Worm (Caenorhabditis elegans) whole organism, dauer: ENCODE measurements around the gene clec-119.

Source experiments
- unc-62 ChIP-seq: sonication (generic microtip); optimal IDR thresholded peaks from 2 replicates; lab custom pipeline; 2017; ENCODE audit warnings: missing biosample characterization, missing genetic modification reagents, missing genetic modification characterization

The clec-119 gene

DNA sequence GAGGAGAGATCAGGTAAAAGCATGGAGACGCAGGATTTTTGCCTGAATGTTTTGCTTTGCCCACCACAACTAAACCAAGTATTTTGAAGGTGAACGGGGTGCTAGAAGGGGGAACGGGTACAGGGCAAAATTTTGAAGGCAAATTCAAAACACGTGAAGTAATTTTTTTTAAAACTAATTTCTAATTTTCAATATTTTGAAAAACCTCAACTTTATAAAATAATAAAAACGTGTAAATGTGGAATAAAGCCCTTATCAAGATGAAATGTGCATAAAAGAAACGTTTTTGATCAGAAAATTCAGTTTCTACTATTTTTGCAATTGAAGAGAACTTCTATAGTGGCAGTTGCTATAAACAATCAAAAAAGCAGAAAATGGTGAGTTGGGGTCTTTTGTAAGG lies at the start of gene clec-119:
clec-119 (plus strand) TSS at position 301 of the 400 bp plus-strand sequence.
- TF ChIP-seq unc-62 (GFP tag; lab: Kevin White, UChicago): no peak

DNA sequence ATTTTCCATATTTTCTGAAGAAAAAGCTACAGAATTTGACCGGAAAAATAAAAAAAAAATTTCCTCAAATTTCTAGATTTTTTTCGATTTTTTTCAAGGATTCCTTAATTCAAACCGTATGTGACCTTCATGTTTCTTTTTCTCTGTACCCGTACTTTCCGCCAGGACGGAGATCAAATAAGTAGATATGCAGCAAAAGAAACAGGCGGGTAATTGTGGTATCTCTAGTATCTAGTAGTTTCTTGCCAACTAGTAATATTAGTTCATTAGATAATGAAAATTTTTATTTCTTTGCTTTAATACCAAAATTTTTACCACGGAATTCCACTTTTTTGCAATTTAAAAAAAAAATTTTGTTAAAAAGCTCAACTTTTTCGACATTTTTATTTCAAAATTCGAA lies 41.1 kb upstream of the clec-119 start:
- TF ChIP-seq unc-62 (GFP tag; lab: Kevin White, UChicago): no peak

DNA sequence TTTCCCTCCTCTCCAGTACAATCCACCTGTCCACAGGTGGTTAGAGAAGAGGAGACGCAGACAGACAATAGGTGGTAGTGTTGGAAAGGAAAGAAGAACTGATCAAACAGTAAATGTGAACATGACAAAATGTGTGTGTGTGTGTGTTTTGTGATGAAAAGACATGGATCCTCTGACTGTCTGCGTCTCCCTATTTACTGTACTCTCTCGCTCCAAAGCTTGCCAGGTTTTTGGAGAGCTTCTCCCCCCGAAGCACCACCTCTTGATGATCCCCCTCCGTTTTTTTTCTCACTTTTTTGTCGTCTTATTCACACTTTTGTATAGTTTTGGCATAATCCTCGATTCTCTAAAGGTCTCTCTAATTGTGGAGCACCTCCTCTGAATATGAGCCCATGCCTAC lies 38.5 kb upstream of the clec-119 start:
- no peak for TF ChIP-seq unc-62 (GFP tag; lab: Kevin White, UChicago)

DNA sequence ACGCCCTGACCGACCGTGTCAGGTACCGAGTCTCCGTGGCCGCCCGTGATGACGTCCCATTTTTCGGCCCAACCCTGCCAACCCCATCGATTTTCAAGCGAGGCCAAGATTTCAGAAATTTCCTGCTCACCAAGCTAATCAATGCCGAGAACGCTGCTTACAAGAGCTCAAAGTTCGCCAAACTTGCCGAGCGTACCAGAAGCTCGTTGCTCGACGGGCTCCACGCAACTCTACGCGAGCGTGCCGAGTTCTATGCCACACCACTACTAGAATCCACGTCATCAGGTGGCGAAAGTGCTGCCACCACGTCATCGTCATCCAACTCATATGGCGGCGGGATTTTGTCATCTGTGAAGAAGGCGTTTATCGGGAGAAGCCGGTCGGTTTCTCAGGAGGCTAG lies 26.8 kb upstream of the clec-119 start:
- TF ChIP-seq unc-62 (GFP tag; lab: Kevin White, UChicago): no peak

DNA sequence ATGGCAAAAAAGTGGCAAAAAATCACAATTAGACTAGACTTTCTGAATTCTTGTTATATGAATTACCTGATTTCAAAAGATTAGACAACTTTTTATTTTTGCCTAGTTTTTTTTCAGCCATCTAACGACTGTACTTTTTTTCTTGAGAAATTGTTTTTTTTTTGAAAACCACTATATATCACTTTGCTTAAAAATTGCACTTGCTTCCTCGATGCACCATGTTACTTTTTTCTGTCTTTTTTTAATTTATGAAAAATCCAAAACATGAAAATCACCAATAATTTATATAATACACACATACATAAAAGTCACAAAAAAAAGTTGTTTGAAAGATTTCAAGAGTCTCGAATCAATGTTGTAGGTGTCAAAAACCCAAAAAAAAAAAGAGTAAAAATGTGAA lies 22.8 kb upstream of the clec-119 start:
- no peak for TF ChIP-seq unc-62 (GFP tag; lab: Kevin White, UChicago)

DNA sequence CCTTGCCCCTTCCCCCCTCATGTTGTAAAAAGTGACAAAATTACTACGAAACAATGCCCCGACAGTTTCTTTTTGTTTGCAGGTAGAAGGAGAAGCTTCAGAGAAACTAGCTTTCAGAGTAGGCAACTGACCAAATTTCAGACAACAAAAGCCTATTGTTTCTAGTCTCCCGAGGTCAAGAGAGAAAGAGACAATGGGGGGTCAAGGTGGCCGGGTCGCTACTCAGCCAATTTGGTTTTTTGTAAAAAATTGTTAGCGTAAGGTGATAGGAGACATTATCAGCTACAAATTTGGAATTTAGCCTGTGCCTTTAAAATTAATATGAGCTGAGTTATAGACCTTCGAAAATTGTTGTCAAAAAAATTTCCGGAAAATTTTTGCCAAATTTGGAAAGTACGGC lies 20.8 kb upstream of the clec-119 start:
- no peak for TF ChIP-seq unc-62 (GFP tag; lab: Kevin White, UChicago)

DNA sequence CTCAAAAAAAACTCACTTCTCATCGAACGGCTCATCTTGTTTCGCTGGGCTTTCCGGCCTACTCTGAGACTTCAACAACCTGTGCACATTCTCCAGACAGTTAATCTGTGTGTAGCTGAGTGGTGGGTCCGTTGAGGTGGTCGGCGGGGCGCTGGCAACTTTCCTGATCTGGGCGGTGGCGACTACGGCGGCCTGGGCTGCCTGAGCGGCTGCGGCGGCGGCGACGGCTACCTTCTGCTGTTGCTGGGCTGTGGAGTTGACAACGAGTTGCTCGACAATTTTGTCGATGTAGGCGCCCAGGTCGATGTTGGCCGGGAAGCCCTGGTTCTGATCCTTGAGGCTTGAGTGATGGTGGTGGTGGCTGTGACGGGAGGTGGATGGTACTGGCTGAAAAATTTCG lies 19.7 kb upstream of the clec-119 start:
- TF ChIP-seq unc-62 (GFP tag; lab: Kevin White, UChicago): no peak

DNA sequence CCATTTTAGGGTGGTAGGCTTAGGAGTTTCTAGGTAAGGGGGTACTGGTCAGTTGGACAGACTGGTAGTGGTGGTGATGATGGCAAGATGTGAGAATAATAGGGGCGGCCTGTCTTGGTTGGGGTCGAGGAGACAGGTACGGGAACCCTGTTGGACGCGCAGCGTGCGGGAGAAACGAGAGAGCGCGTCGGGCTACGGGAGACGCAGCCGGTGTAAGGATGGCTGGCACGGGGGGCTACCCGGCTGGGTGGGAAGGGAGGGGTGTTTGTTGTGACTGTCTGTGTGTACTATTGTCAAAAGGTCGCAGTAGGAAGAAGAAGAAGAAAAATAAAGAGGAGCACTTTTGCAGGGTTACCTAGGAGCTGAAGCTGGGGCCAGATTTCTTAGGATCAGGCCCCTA lies 19.3 kb upstream of the clec-119 start:
- TF ChIP-seq unc-62 (GFP tag; lab: Kevin White, UChicago): no peak

DNA sequence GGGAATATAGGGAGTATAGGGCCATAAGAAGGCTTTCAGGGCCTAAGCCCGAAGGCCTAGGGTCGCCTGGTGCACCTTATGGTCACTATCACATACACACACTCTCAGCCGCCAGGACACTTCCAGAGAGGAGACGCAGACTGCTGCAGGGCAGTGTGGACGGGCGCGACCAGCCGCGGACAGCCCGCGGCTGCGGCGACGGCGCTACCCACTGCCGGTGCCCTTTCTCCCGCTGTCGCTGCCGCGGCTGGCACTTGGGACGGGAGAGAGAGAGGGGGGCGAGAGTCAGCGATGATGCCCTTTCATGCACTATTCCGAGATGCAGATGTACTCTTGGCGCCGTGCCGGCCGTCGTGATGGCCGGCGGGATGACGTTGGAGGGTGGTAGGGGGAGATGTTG lies 17.9 kb upstream of the clec-119 start:
- no peak for TF ChIP-seq unc-62 (GFP tag; lab: Kevin White, UChicago)

DNA sequence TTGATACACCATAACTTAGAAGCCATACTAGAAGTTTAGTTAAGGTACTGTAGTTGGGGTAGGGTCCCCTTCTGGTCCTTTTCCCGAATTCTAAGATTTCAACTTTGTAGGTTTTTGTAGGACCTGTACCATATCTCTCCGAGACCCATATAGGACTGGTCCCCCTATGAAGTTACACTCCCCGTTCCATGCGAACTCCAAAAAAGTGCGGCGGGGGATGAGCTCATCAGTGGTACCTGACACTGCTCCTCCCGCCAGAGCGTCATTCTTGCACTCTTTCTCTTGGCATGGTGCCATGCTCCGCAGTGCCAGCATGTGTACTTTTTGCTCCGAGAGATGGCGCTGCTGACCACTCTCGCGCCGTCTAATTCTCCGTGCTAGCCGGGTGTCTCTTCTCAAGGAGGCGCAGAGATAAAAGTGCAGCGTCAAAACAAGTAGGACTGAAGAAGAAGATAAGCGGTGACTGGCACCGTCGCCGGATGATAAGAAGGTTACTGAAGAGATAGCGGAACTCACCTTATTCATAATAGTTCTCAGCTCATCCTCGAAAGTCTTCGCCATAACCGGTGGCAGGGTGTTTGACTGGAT lies 16.2 kb upstream of the clec-119 start:
- no peak for TF ChIP-seq unc-62 (GFP tag; lab: Kevin White, UChicago)

DNA sequence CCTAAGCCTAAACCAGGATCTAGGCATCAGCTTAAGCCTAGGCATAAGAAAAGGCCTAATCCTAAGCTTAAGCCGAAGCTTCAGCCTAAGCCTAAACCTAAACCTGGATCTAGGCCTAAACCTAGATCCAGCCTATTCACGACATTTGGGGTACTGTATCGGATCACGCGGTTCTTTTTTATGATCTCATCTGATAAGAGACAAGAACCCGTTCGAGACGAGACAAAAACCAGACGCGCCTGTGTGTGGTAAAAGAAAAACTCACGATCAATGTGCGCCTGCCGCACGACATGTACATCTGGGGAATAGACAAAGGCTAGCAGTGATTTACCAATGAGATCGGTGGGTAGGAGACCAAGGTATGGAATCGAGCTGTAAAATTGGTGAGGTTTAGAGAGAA lies 15.3 kb upstream of the clec-119 start:
- no peak for TF ChIP-seq unc-62 (GFP tag; lab: Kevin White, UChicago)

DNA sequence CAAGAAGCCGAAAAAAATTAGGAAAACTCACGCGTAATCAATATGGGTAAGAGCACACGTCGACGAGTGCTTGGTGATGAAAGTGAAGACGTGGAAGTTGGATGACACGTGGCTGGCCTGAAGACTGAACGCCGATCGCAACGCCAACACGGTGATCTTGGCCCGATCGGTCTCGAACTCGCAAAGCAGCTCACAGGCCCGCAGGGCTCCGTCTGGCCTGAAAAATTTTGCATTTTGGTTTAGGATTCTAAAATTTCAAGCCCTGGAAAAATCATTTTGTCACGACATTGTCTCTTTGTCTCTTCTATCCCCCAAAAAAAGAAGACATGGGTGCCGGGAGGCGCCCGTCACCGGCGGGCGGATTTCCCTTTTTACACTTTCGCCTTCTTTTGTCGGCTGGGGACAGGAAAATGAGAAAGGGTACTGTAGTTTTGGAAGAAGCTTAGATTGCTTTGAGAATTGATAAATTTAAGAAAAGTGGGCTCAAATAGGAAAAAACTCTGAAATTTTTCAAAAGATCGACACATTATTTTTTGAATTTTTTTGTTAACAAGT lies 14.5 kb upstream of the clec-119 start:
- no peak for TF ChIP-seq unc-62 (GFP tag; lab: Kevin White, UChicago)

DNA sequence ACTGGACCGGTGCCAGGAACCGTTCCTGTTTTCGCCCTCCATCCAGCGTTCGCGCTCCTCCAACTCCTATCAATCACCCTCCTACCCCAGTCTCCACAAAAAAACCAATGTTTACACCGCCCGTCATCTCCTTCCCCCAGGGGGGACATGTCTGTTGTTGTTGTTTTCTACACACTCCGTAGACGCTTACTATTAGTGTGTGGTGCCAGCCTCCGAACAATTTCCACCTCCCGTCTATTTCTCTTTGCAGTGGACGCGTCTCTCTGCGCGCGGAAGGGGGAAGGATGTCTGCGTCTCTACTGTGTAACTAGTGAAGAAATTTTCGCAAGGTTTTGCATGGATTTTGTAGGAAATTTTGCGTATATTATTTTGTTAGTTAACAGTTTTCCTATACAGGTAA lies 13.3 kb upstream of the clec-119 start:
- TF ChIP-seq unc-62 (GFP tag; lab: Kevin White, UChicago): no peak

DNA sequence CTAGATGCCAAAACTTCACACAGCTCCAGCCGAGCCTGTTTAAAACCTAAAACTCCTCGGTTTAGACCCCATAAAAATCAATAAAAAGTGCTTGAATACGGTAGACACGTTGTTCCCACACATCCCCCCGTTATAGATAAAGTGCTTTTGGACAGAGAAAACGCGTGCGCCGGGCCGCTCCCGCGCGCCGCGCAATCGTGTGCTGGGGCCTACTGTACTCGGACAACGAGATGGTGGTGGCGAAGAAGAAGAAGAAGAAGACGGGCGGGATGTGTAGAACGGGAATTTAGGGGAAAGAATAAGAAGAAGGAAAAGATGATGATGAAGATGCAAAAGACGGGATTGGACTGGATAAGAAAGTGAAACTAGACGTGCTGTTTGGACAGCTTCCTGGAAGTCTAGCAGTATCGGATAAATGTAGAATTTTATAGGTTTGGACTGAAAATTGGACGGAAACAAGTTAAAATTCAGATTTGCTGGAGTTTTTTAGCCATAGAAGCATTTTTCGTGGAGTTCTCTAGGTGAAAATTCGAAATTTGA lies 11.2 kb upstream of the clec-119 start:
- no peak for TF ChIP-seq unc-62 (GFP tag; lab: Kevin White, UChicago)

DNA sequence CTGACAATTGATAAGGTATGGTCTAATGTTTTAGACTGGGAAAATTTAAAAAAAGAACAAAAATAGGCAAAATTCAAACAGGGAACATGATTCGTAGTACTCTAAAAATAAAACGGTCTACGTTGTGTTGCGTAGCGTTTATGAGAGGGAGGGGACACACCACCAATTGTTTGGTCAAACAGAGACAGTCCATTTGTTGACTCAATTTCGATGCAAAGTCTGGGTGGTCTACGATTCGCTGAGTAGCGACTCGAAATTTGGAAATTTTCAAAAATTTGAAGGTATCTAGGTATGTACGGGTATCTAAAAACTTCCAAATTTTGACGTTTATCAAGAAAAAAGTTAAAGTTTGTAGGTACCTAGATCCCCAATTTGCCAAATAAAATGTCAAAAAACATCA lies 10.0 kb upstream of the clec-119 start:
- no peak for TF ChIP-seq unc-62 (GFP tag; lab: Kevin White, UChicago)

DNA sequence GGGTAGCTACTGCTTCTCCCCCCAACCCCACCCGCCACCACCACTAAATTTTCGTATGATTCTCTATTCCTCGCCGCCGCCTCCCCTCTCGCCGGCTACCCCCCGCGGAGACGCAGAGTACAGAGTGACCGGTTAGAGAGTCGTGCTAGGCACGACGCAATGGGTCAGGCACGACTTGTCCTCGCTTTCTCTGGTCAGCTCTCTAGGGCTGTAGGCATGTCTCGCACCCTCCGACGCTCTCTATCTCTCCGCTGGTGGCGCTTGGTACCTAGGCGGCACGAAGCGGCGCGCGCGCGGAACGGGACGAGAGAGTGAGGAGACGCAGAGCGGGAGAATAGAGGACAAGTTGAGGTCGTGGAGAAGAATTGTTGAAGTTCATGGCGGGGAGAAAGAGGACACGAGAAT lies 8.9 kb upstream of the clec-119 start:
- no peak for TF ChIP-seq unc-62 (GFP tag; lab: Kevin White, UChicago)

DNA sequence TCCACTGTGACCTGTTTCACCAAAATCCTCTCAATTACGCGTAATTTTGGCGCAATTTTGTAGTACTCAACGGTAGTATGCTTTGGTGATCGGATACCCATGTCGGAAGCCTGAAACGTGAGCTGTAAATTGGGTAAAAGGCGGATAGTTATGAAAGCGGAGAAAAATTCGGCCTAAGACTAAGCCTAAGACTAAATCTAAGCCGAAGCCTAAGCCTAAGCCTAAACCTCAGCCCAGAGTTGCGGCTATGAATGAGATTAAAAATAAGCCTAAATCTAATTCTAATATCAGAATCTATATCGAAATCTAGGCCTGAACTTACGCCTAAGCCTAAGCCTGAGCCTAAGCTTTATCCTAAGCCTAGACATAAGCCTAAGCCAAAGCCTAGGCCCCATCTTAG lies 3.5 kb upstream of the clec-119 start, which contains the start of gene lin-42:
lin-42 (minus strand) TSS at position 101 of the 400 bp plus-strand sequence.
- TF ChIP-seq unc-62 (GFP tag; lab: Kevin White, UChicago): no peak
